Worm (Caenorhabditis elegans) whole organism, L4 larva: ENCODE data around the gene dnc-4.

Experiments
- D1046.2 ChIP-seq: fragments of 200-800 bp; sonication (Bioruptor generic); IDR thresholded peaks from 2 replicates; pipeline ENCODE4 v1.3.6; 2022; ENCODE audit warnings: missing genetic modification characterization, missing compliant biosample characterization
- F37D6.2 ChIP-seq: sonication (generic microtip); optimal IDR thresholded peaks from 2 replicates; lab custom pipeline; 2016; ENCODE audit warnings: mild to moderate bottlenecking, missing genetic modification characterization, missing compliant biosample characterization
- R02D3.7 ChIP-seq: fragments of 150-350 bp; sonication (generic microtip); optimal IDR thresholded peaks from 3 replicates; lab custom pipeline; 2014; ENCODE audit warnings: missing biosample characterization, missing genetic modification characterization
- T20F7.1 ChIP-seq: fragments of 200-800 bp; sonication (Bioruptor generic); optimal IDR thresholded peaks from 2 replicates; lab custom pipeline; 2018; ENCODE audit warnings: mild to moderate bottlenecking, missing genetic modification characterization, missing compliant biosample characterization
- Y48G9A.11 ChIP-seq: fragments of 200-800 bp; sonication (Bioruptor generic); IDR thresholded peaks from 2 replicates; pipeline ENCODE4 v1.3.6; 2022; ENCODE audit warnings: missing genetic modification reagents, missing genetic modification characterization, missing compliant biosample characterization
- ZK337.2 ChIP-seq: fragments of 200-800 bp; sonication (Bioruptor generic); IDR thresholded peaks from 2 replicates; pipeline ENCODE4 v1.3.6; 2022; ENCODE audit warnings: missing genetic modification reagents, missing genetic modification characterization, missing compliant biosample characterization
- aha-1 ChIP-seq: fragments of 150-350 bp; peaks from one replicate; lab custom pipeline; 2014; ENCODE audit warnings: missing biosample characterization, missing genetic modification characterization
- arid-1 ChIP-seq: fragments of 200-800 bp; sonication (Bioruptor generic); conservative IDR thresholded peaks from 2 replicates; pipeline ENCODE4 v1.3.6; 2022; ENCODE audit warnings: missing genetic modification reagents, missing genetic modification characterization, missing compliant biosample characterization
- ceh-20 ChIP-seq: fragments of 200-800 bp; sonication (Bioruptor generic); IDR thresholded peaks from 2 replicates; pipeline ENCODE4 v1.3.6; 2022; ENCODE audit warnings: missing genetic modification reagents, missing genetic modification characterization, missing compliant biosample characterization
- ceh-44 ChIP-seq: fragments of 200-800 bp; sonication (Bioruptor generic); IDR thresholded peaks from 2 replicates; pipeline ENCODE4 v1.3.6; 2022; ENCODE audit warnings: missing genetic modification reagents, missing genetic modification characterization, missing compliant biosample characterization
- ctbp-1 ChIP-seq: fragments of 200-800 bp; sonication (Bioruptor generic); IDR thresholded peaks from 2 replicates; pipeline ENCODE4 v1.3.6; 2022; ENCODE audit warnings: missing genetic modification reagents, missing genetic modification characterization, missing compliant biosample characterization
- daf-19 ChIP-seq: fragments of 200-800 bp; sonication (Bioruptor generic); conservative IDR thresholded peaks from 2 replicates; pipeline ENCODE4 v1.3.6; 2022; ENCODE audit warnings: missing genetic modification characterization, missing compliant biosample characterization
- dmd-6 ChIP-seq: fragments of 200-800 bp; sonication (Bioruptor generic); IDR thresholded peaks from 2 replicates; pipeline ENCODE4 v1.3.6; 2022; ENCODE audit warnings: missing genetic modification reagents, missing genetic modification characterization, missing compliant biosample characterization
- dmd-9 ChIP-seq: fragments of 200-800 bp; sonication (Bioruptor generic); IDR thresholded peaks from 2 replicates; pipeline ENCODE4 v1.3.6; 2022; ENCODE audit warnings: missing genetic modification reagents, missing genetic modification characterization, missing compliant biosample characterization
- dpl-1 ChIP-seq: fragments of 150-350 bp; optimal IDR thresholded peaks from 2 replicates; lab custom pipeline; 2014; ENCODE audit warnings: missing biosample characterization, missing genetic modification reagents, missing genetic modification characterization
- duxl-1 ChIP-seq: sonication (generic microtip); optimal IDR thresholded peaks from 2 replicates; lab custom pipeline; 2016; ENCODE audit warnings: mild to moderate bottlenecking, missing genetic modification characterization, moderate library complexity, missing compliant biosample characterization; ENCODE audit not compliant: poor library complexity
- dve-1 ChIP-seq: sonication (generic microtip); optimal IDR thresholded peaks from 2 replicates; lab custom pipeline; 2017; ENCODE audit warnings: antibody characterized with exemption, mild to moderate bottlenecking, missing genetic modification characterization, missing compliant biosample characterization; ENCODE audit not compliant: insufficient read depth
- egl-43 ChIP-seq: fragments of 200-800 bp; sonication (Bioruptor generic); IDR thresholded peaks from 2 replicates; pipeline ENCODE4 v1.3.6; 2022; ENCODE audit warnings: missing genetic modification reagents, missing genetic modification characterization, missing compliant biosample characterization
- fkh-10 ChIP-seq: fragments of 150-350 bp; optimal IDR thresholded peaks from 2 replicates; lab custom pipeline; 2014; ENCODE audit warnings: missing biosample characterization, missing genetic modification reagents, missing genetic modification characterization
- hif-1 ChIP-seq, 2 experiments: sonication (generic microtip); optimal IDR thresholded peaks; 2 replicates each; lab custom pipeline; 2016 to 2017; ENCODE audit warnings: missing compliant biosample characterization in 2 of 2, missing genetic modification characterization in 2 of 2, missing genetic modification reagents in 2 of 2, missing genotype in 2 of 2, mild to moderate bottlenecking in 1 of 2
- hlh-11 ChIP-seq: fragments of 200-800 bp; sonication (Bioruptor generic); optimal IDR thresholded peaks from 2 replicates; lab custom pipeline; 2018; ENCODE audit warnings: mild to moderate bottlenecking, missing genetic modification characterization, missing compliant biosample characterization
- hlh-30 ChIP-seq: sonication (generic microtip); optimal IDR thresholded peaks from 2 replicates; lab custom pipeline; 2017; ENCODE audit warnings: antibody characterized with exemption, mild to moderate bottlenecking, missing genetic modification characterization, missing compliant biosample characterization; ENCODE audit not compliant: insufficient read depth
- hmg-1.1 ChIP-seq: fragments of 200-800 bp; sonication (Bioruptor generic); IDR thresholded peaks from 2 replicates; pipeline ENCODE4 v1.3.6; 2022; ENCODE audit warnings: missing genetic modification reagents, missing genetic modification characterization, missing compliant biosample characterization
- lim-7 ChIP-seq: fragments of 200-800 bp; sonication (Bioruptor generic); IDR thresholded peaks from 2 replicates; pipeline ENCODE4 v1.3.6; 2022; ENCODE audit warnings: missing genetic modification characterization, missing compliant biosample characterization
- lin-13 ChIP-seq: fragments of 150-350 bp; optimal IDR thresholded peaks from 2 replicates; lab custom pipeline; 2014; ENCODE audit warnings: missing biosample characterization, missing genetic modification reagents, missing genetic modification characterization
- lin-29 ChIP-seq: fragments of 200-800 bp; sonication (Bioruptor generic); IDR thresholded peaks from 2 replicates; pipeline ENCODE4 v1.3.6; 2022; ENCODE audit warnings: missing genetic modification reagents, missing genetic modification characterization, missing compliant biosample characterization
- lin-38 ChIP-seq: fragments of 200-800 bp; sonication (Bioruptor generic); IDR thresholded peaks from 2 replicates; pipeline ENCODE4 v1.3.6; 2022; ENCODE audit warnings: missing genetic modification reagents, missing genetic modification characterization, missing compliant biosample characterization
- lsy-2 ChIP-seq, 2 experiments: fragments of 150-350 bp in 1 of 2; sonication (generic microtip) in 1 of 2; optimal IDR thresholded peaks; 2 replicates each; lab custom pipeline; 2014 to 2017; ENCODE audit warnings: missing biosample characterization in 2 of 2, missing genetic modification characterization in 2 of 2
- madf-5 ChIP-seq, 2 experiments: fragments of 200-800 bp; sonication (Bioruptor generic); IDR thresholded peaks; 2 replicates each; pipeline ENCODE4 v1.3.6; 2022; ENCODE audit warnings: missing compliant biosample characterization in 2 of 2, missing genetic modification characterization in 2 of 2
- madf-9 ChIP-seq: fragments of 200-800 bp; sonication (Bioruptor generic); conservative IDR thresholded peaks from 2 replicates; pipeline ENCODE4 v1.3.6; 2022; ENCODE audit warnings: missing genetic modification reagents, missing genetic modification characterization, missing compliant biosample characterization
- mdt-29 ChIP-seq: fragments of 200-800 bp; sonication (Bioruptor generic); IDR thresholded peaks from 2 replicates; pipeline ENCODE4 v1.3.6; 2022; ENCODE audit warnings: missing genetic modification reagents, missing genetic modification characterization, missing compliant biosample characterization
- mep-1 ChIP-seq: fragments of 150-350 bp; sonication (generic microtip); optimal IDR thresholded peaks from 3 replicates; lab custom pipeline; 2014; ENCODE audit warnings: missing biosample characterization, missing genetic modification characterization
- mes-2 ChIP-seq: sonication (generic microtip); optimal IDR thresholded peaks from 2 replicates; lab custom pipeline; 2016; ENCODE audit warnings: missing genotype, mild to moderate bottlenecking, missing genetic modification characterization, missing compliant biosample characterization; ENCODE audit not compliant: poor library complexity, severe bottlenecking
- mxl-3 ChIP-seq: fragments of 200-800 bp; sonication (Bioruptor generic); optimal IDR thresholded peaks from 2 replicates; lab custom pipeline; 2018; ENCODE audit warnings: mild to moderate bottlenecking, missing genetic modification characterization, missing compliant biosample characterization
- nhr-11 ChIP-seq: fragments of 150-350 bp; optimal IDR thresholded peaks from 2 replicates; lab custom pipeline; 2014; ENCODE audit warnings: missing biosample characterization, missing genetic modification characterization
- nhr-42 ChIP-seq: fragments of 200-800 bp; sonication (Bioruptor generic); IDR thresholded peaks from 2 replicates; pipeline ENCODE4 v1.3.6; 2022; ENCODE audit warnings: missing genetic modification characterization, missing compliant biosample characterization
- nhr-6 ChIP-seq: fragments of 150-350 bp; optimal IDR thresholded peaks from 2 replicates; lab custom pipeline; 2014; ENCODE audit warnings: missing biosample characterization, missing genetic modification characterization
- rbr-2 ChIP-seq: sonication (generic microtip); optimal IDR thresholded peaks from 2 replicates; lab custom pipeline; 2016; ENCODE audit warnings: missing genotype, missing genetic modification characterization, missing compliant biosample characterization
- sdz-12 ChIP-seq: fragments of 200-800 bp; sonication (Bioruptor generic); optimal IDR thresholded peaks from 2 replicates; lab custom pipeline; 2018; ENCODE audit warnings: mild to moderate bottlenecking, missing genetic modification characterization, missing compliant biosample characterization
- set-16 ChIP-seq: fragments of 200-800 bp; sonication (Bioruptor generic); IDR thresholded peaks from 2 replicates; pipeline ENCODE4 v1.3.6; 2022; ENCODE audit warnings: missing genetic modification reagents, missing genetic modification characterization, missing compliant biosample characterization
- snpc-1.2 ChIP-seq: fragments of 200-800 bp; sonication (Bioruptor generic); IDR thresholded peaks from 2 replicates; pipeline ENCODE4 v1.3.6; 2022; ENCODE audit warnings: missing genetic modification reagents, missing genetic modification characterization, missing compliant biosample characterization
- tra-1 ChIP-seq: fragments of 200-800 bp; sonication (Bioruptor generic); IDR thresholded peaks from 2 replicates; pipeline ENCODE4 v1.3.6; 2022; ENCODE audit warnings: missing genetic modification reagents, missing genetic modification characterization, missing compliant biosample characterization
- unc-130 ChIP-seq: sonication (generic microtip); optimal IDR thresholded peaks from 2 replicates; lab custom pipeline; 2016; ENCODE audit warnings: missing genetic modification reagents, missing genetic modification characterization, missing compliant biosample characterization
- vab-7 ChIP-seq: fragments of 200-800 bp; sonication (Bioruptor generic); IDR thresholded peaks from 2 replicates; pipeline ENCODE4 v1.3.6; 2022; ENCODE audit warnings: missing genetic modification reagents, missing genetic modification characterization, missing compliant biosample characterization
- zfp-3 ChIP-seq: fragments of 200-800 bp; sonication (Bioruptor generic); conservative IDR thresholded peaks from 2 replicates; pipeline ENCODE4 v1.3.6; 2022; ENCODE audit warnings: missing genetic modification reagents, missing genetic modification characterization, missing compliant biosample characterization

The dnc-4 gene

DNA sequence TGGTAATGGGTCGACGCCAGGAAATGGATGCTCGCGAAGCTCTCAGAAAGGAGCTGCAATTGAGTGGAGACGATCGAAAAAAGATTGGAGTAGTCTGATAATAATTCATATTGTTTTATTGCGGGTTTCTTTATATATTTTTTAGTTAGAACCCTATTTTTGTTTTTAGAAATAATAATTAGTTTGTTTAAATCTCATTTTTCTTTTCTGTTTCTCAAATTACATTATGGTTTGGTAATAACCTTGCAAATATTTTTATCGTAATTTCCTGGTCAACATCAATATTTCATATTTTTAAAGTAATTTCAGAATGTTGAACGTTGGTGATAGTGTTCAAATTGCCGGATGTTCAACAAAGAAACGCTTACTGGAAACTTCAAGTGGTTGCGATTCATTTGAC is 2.9 kb downstream of the dnc-4 start, which contains the start of gene elpc-4 (continued):
- TF ChIP-seq ceh-44 (GFP tag; lab: Robert Waterston, UW), result no peak

- TF ChIP-seq dve-1 (tag; lab: Kevin White, UChicago), result peak; percentile 30
- TF ChIP-seq mep-1 (tag; lab: Kevin White, UChicago), result peak; percentile 78
- TF ChIP-seq sdz-12 (GFP tag; lab: Kevin White, UChicago), result peak; percentile 11
- 0 out of 2 replicates have a peak, but pooled peaks have one; percentile 53 for TF ChIP-seq tra-1 (GFP tag; lab: Robert Waterston, UW)
- TF ChIP-seq nhr-42 (GFP tag; lab: Robert Waterston, UW), result peak; percentile 62; the same call in 1 of the 2 replicates
- peak; percentile 82 for TF ChIP-seq unc-130 (GFP tag; lab: Kevin White, UChicago)
- TF ChIP-seq duxl-1 (tag; lab: Kevin White, UChicago), result peak; percentile 20
- TF ChIP-seq mdt-29 (GFP tag; lab: Robert Waterston, UW), result peak; percentile 6; the same call in 1 of the 2 replicates
- peak; percentile 76 for TF ChIP-seq D1046.2
- TF ChIP-seq hlh-11 (tag; lab: Kevin White, UChicago), result peak; percentile 29
- TF ChIP-seq T20F7.1 (GFP tag; lab: Kevin White, UChicago), result peak; percentile 94
- TF ChIP-seq ZK337.2 (GFP tag; lab: Robert Waterston, UW), result peak; percentile 88
- 0 out of 2 replicates have a peak, but pooled peaks have one; percentile 31 for TF ChIP-seq lin-29
- TF ChIP-seq set-16 (GFP tag; lab: Robert Waterston, UW), result peak; percentile 30; the same call in 1 of the 2 replicates
- peak; percentile 59 to 63 for TF ChIP-seq lsy-2 (tag; optimal IDR thresholded peaks at IDR 0.05; lab: Kevin White, UChicago)
- peak; percentile 34 for TF ChIP-seq nhr-6
- TF ChIP-seq hif-1 (tag; optimal IDR thresholded peaks at IDR 0.05; lab: Kevin White, UChicago), result peak in 1 of 2 experiments; percentile 73
- TF ChIP-seq nhr-11, result peak; percentile 41
- peak; percentile 34 for TF ChIP-seq hlh-30 (tag; lab: Kevin White, UChicago)
- TF ChIP-seq ceh-44 (GFP tag; lab: Robert Waterston, UW), result peak; percentile 96
- TF ChIP-seq snpc-1.2 (GFP tag; lab: Robert Waterston, UW), result peak; percentile 76
- peak; percentile 70; the same call in 1 of the 2 replicates for TF ChIP-seq madf-9 (GFP tag; lab: Robert Waterston, UW)
- peak in 1 of 2 experiments; percentile 89; a peak in 2 of 4 replicates for TF ChIP-seq madf-5 (GFP tag; IDR thresholded peaks at IDR 0.05; lab: Robert Waterston, UW)
- peak; percentile 99 for TF ChIP-seq Y48G9A.11 (GFP tag; lab: Robert Waterston, UW)
- peak; percentile 71 for TF ChIP-seq dmd-6
- TF ChIP-seq ceh-20 (GFP tag; lab: Robert Waterston, UW), result peak; percentile 72; the same call in 1 of the 2 replicates
- peak; percentile 61 for TF ChIP-seq ctbp-1
- peak; percentile 60 for TF ChIP-seq hmg-1.1 (GFP tag; lab: Robert Waterston, UW)
- peak; percentile 96 for TF ChIP-seq mes-2
- TF ChIP-seq arid-1 (GFP tag; lab: Robert Waterston, UW), result peak; percentile 66
- TF ChIP-seq daf-19 (GFP tag; lab: Robert Waterston, UW), result 0 out of 2 replicates have a peak, but pooled peaks have one; percentile 16
- peak; percentile 11 for TF ChIP-seq fkh-10 (GFP tag; lab: Kevin White, UChicago)
- TF ChIP-seq zfp-3, result peak; percentile 71; the same call in 1 of the 2 replicates
- TF ChIP-seq rbr-2 (tag; lab: Kevin White, UChicago), result peak; percentile 67
- peak; percentile 16 for TF ChIP-seq F37D6.2 (tag; lab: Kevin White, UChicago)
- TF ChIP-seq dpl-1, result peak; percentile 74
- peak; percentile 80 for TF ChIP-seq lin-38 (GFP tag; lab: Robert Waterston, UW)
- peak; percentile 67; the same call in 1 of the 2 replicates for TF ChIP-seq egl-43 (GFP tag; lab: Robert Waterston, UW)
- TF ChIP-seq mxl-3 (GFP tag; lab: Kevin White, UChicago), result peak; percentile 59
- TF ChIP-seq lim-7 (GFP tag; lab: Robert Waterston, UW), result peak; percentile 69; the same call in 1 of the 2 replicates
- peak; percentile 85 for TF ChIP-seq vab-7 (GFP tag; lab: Robert Waterston, UW)
- peak; percentile 39 for TF ChIP-seq lin-13 (GFP tag; lab: Kevin White, UChicago)
- peak; percentile 88 for TF ChIP-seq dmd-9 (GFP tag; lab: Robert Waterston, UW)
- peak; percentile 49 for TF ChIP-seq R02D3.7
- TF ChIP-seq aha-1 (tag; lab: Kevin White, UChicago), result peak; percentile 68
Observed at ce11 chrIV:8015726-8016312, 3.8 kb downstream of the dnc-4 start, which contains the start of gene C26B2.7. TSS of gene C26B2.7 (plus strand) at chrIV:8016274.
